Fruit fly (Drosophila melanogaster) whole organism, wandering third instar larva: ENCODE data around the gene fend.

Experiments used
- Abd-B ChIP-seq: fragments of >200 bp; optimal IDR thresholded peaks from 2 replicates; lab custom pipeline; 2017; ENCODE audit warnings: missing biosample characterization, missing genetic modification characterization
- CG32264 ChIP-seq: fragments of 200-800 bp; sonication (Bioruptor generic); optimal IDR thresholded peaks from 2 replicates; lab custom pipeline; 2016; ENCODE audit warnings: missing biosample characterization, missing genetic modification characterization
- CG9705 ChIP-seq: fragments of 200-800 bp; sonication (Bioruptor generic); optimal IDR thresholded peaks from 2 replicates; lab custom pipeline; 2018; ENCODE audit warnings: missing biosample characterization, mild to moderate bottlenecking, missing genetic modification characterization
- CrebA ChIP-seq: fragments of 200-800 bp; sonication (Bioruptor generic); optimal IDR thresholded peaks from 2 replicates; lab custom pipeline; 2016; ENCODE audit warnings: missing biosample characterization, mild to moderate bottlenecking, missing genetic modification characterization, borderline replicate concordance
- Dfd ChIP-seq: fragments of >200 bp; optimal IDR thresholded peaks from 2 replicates; lab custom pipeline; 2017; ENCODE audit warnings: missing biosample characterization, missing genetic modification characterization
- Dif ChIP-seq: fragments of 200-275, 200-300 bp; sonication (Bioruptor generic); optimal IDR thresholded peaks from 2 replicates; lab custom pipeline; 2018; ENCODE audit warnings: missing biosample characterization, missing genetic modification characterization; ENCODE audit not compliant: partially characterized antibody
- GATAd ChIP-seq: sonication (Bioruptor generic); optimal IDR thresholded peaks from 2 replicates; lab custom pipeline; 2016; ENCODE audit warnings: missing biosample characterization, missing genetic modification characterization
- HLH106 ChIP-seq: fragments of 200-800 bp; optimal IDR thresholded peaks from 3 replicates; lab custom pipeline; 2019; ENCODE audit warnings: missing biosample characterization, mild to moderate bottlenecking, missing genetic modification characterization, moderate library complexity
- Hnf4 ChIP-seq: fragments of 200-800 bp; sonication (Bioruptor generic); optimal IDR thresholded peaks from 2 replicates; lab custom pipeline; 2016; ENCODE audit warnings: missing biosample characterization, mild to moderate bottlenecking, missing genetic modification characterization
- Hr78 ChIP-seq: fragments of >200 bp; optimal IDR thresholded peaks from 2 replicates; lab custom pipeline; 2017; ENCODE audit warnings: missing biosample characterization, missing genetic modification characterization
- Mio ChIP-seq: sonication (Bioruptor generic); optimal IDR thresholded peaks from 2 replicates; lab custom pipeline; 2016; ENCODE audit warnings: missing biosample characterization, missing genetic modification characterization
- Myc ChIP-seq: fragments of >200 bp; optimal IDR thresholded peaks from 2 replicates; lab custom pipeline; 2017
- N ChIP-seq: fragments of >200 bp; optimal IDR thresholded peaks from 2 replicates; lab custom pipeline; 2018; ENCODE audit warnings: missing biosample characterization, missing external identifiers, missing genetic modification characterization
- OdsH ChIP-seq: fragments of 200-800 bp; sonication (Bioruptor generic); optimal IDR thresholded peaks from 2 replicates; lab custom pipeline; 2016; ENCODE audit warnings: missing biosample characterization, mild to moderate bottlenecking, missing genetic modification characterization
- Sp1 ChIP-seq: fragments of 200-800 bp; sonication (Bioruptor generic); optimal IDR thresholded peaks from 3 replicates; lab custom pipeline; 2019; ENCODE audit warnings: missing biosample characterization, mild to moderate bottlenecking, missing genetic modification characterization, moderate library complexity
- Vsx2 ChIP-seq: fragments of 200-300, 225-300 bp; sonication (Bioruptor generic); optimal IDR thresholded peaks from 2 replicates; lab custom pipeline; 2018; ENCODE audit warnings: missing biosample characterization, missing genetic modification characterization; ENCODE audit not compliant: partially characterized antibody
- br ChIP-seq: fragments of 200-800 bp; sonication (Bioruptor generic); optimal IDR thresholded peaks from 2 replicates; lab custom pipeline; 2016; ENCODE audit warnings: missing biosample characterization, missing genetic modification characterization
- brk ChIP-seq: fragments of 200-800 bp; sonication (Bioruptor generic); optimal IDR thresholded peaks from 2 replicates; lab custom pipeline; 2016; ENCODE audit warnings: missing biosample characterization, mild to moderate bottlenecking, missing genetic modification characterization
- dl ChIP-seq, 2 experiments: fragments of 175-275, 200-275 bp in 1 of 2; fragments of 200-275 bp in 1 of 2; sonication (Bioruptor generic); optimal IDR thresholded peaks; lab custom pipeline; 2018; ENCODE audit warnings: mild to moderate bottlenecking in 2 of 2, missing biosample characterization in 2 of 2, missing genetic modification characterization in 2 of 2, moderate library complexity in 2 of 2; ENCODE audit not compliant: partially characterized antibody in 2 of 2, insufficient read depth in 1 of 2
- dmrt93B ChIP-seq: fragments of 200-800 bp; sonication (Bioruptor generic); optimal IDR thresholded peaks from 2 replicates; lab custom pipeline; 2018; ENCODE audit warnings: missing biosample characterization, mild to moderate bottlenecking, missing genetic modification characterization
- dsf ChIP-seq: sonication (Bioruptor generic); optimal IDR thresholded peaks from 2 replicates; lab custom pipeline; 2016; ENCODE audit warnings: missing biosample characterization, missing genetic modification characterization, borderline replicate concordance
- ey ChIP-seq: fragments of 200-800 bp; sonication (Bioruptor generic); optimal IDR thresholded peaks from 2 replicates; lab custom pipeline; 2016; ENCODE audit warnings: missing biosample characterization, missing genetic modification characterization
- foxo ChIP-seq, 2 experiments: fragments of 200-800 bp; sonication (Bioruptor generic); optimal IDR thresholded peaks; 2 replicates in 1 of 2; 3 replicates in 1 of 2; lab custom pipeline; 2016 to 2017; ENCODE audit warnings: missing biosample characterization in 2 of 2, missing genetic modification characterization in 2 of 2
- fru ChIP-seq: fragments of 200-800 bp; sonication (Bioruptor generic); optimal IDR thresholded peaks from 3 replicates; lab custom pipeline; 2016; ENCODE audit warnings: missing biosample characterization, mild to moderate bottlenecking, missing genetic modification characterization
- h ChIP-seq: fragments of 200-800 bp; sonication (Bioruptor generic); optimal IDR thresholded peaks from 3 replicates; lab custom pipeline; 2016; ENCODE audit warnings: missing biosample characterization, mild to moderate bottlenecking, missing genetic modification characterization
- pan ChIP-seq: fragments of >200 bp; optimal IDR thresholded peaks from 2 replicates; lab custom pipeline; 2017
- psq ChIP-seq: fragments of 200-800 bp; sonication (Bioruptor generic); optimal IDR thresholded peaks from 3 replicates; lab custom pipeline; 2017; ENCODE audit warnings: missing biosample characterization, mild to moderate bottlenecking, missing genetic modification characterization, moderate library complexity
- rgr ChIP-seq: fragments of 200-800 bp; sonication (Bioruptor generic); optimal IDR thresholded peaks from 3 replicates; lab custom pipeline; 2016; ENCODE audit warnings: missing biosample characterization, mild to moderate bottlenecking, missing genetic modification characterization
- sage ChIP-seq: fragments of 200-800 bp; sonication (Bioruptor generic); optimal IDR thresholded peaks from 2 replicates; lab custom pipeline; 2016; ENCODE audit warnings: missing biosample characterization, mild to moderate bottlenecking, missing genetic modification characterization
- sv ChIP-seq: fragments of 200-800 bp; sonication (Bioruptor generic); optimal IDR thresholded peaks from 3 replicates; lab custom pipeline; 2016; ENCODE audit warnings: missing biosample characterization, missing genetic modification characterization
- tai ChIP-seq: sonication (Bioruptor generic); optimal IDR thresholded peaks from 2 replicates; lab custom pipeline; 2016; ENCODE audit warnings: missing biosample characterization, missing genetic modification characterization
- usp ChIP-seq: fragments of >200 bp; optimal IDR thresholded peaks from 2 replicates; lab custom pipeline; 2017; ENCODE audit warnings: missing biosample characterization, missing genetic modification characterization
- woc ChIP-seq: sonication (Bioruptor generic); optimal IDR thresholded peaks from 2 replicates; lab custom pipeline; 2016; ENCODE audit warnings: missing biosample characterization, mild to moderate bottlenecking, missing genetic modification characterization

fend gene

dm6 chrX:9120828-9121754 is 13.8 kb downstream of the fend start:
- TF ChIP-seq rgr (GFP tag; lab: Kevin White, UChicago) (peak; percentile 30), dsf (GFP tag; lab: Kevin White, UChicago) (no peak), sage (GFP tag; lab: Kevin White, UChicago) (no peak), Hr78 (GFP tag; lab: Kevin White, UChicago) (no peak), sv (GFP tag; lab: Kevin White, UChicago) (no peak), brk (GFP tag; lab: Kevin White, UChicago) (no peak), dl (GFP tag; optimal IDR thresholded peaks at IDR 0.05; lab: Kevin White, UChicago; ENCODE audit: insufficient read depth in 1 of 2, partially characterized antibody in 2 of 2) (no peak), Dif (GFP tag; lab: Kevin White, UChicago) (no peak), Hnf4 (GFP tag; lab: Kevin White, UChicago) (no peak), Vsx2 (GFP tag; lab: Kevin White, UChicago) (no peak), usp (GFP tag; lab: Kevin White, UChicago) (no peak), ey (GFP tag; lab: Kevin White, UChicago) (peak; percentile 30), woc (GFP tag; lab: Kevin White, UChicago) (peak; percentile 17), h (GFP tag; lab: Kevin White, UChicago) (peak; percentile 21), HLH106 (tag; lab: Kevin White, UChicago) (peak; percentile 26), dmrt93B (peak; percentile 7), OdsH (GFP tag; lab: Kevin White, UChicago) (peak; percentile 2), N (GFP tag; lab: Kevin White, UChicago) (no peak), foxo (GFP tag; optimal IDR thresholded peaks at IDR 0.05; lab: Kevin White, UChicago) (peak in 1 of 2 experiments; percentile 45), fru (GFP tag; lab: Kevin White, UChicago) (peak; percentile 49), CG9705 (no peak), CrebA (GFP tag; lab: Kevin White, UChicago) (no peak), psq (GFP tag; lab: Kevin White, UChicago) (no peak)

dm6 chrX:9119671-9120364 is 15.1 kb downstream of the fend start:
- TF ChIP-seq dsf (GFP tag; lab: Kevin White, UChicago): no peak

dm6 chrX:9118961-9119633 is 15.8 kb downstream of the fend start:
- TF ChIP-seq CG9705: no peak
- TF ChIP-seq brk (GFP tag; lab: Kevin White, UChicago): no peak
- no peak for TF ChIP-seq tai (GFP tag; lab: Kevin White, UChicago)
- no peak for TF ChIP-seq Vsx2 (GFP tag; lab: Kevin White, UChicago)
- no peak for TF ChIP-seq fru (GFP tag; lab: Kevin White, UChicago)
- TF ChIP-seq OdsH (GFP tag; lab: Kevin White, UChicago): no peak
- TF ChIP-seq Dif (GFP tag; lab: Kevin White, UChicago): no peak
- no peak for TF ChIP-seq pan (lab: Kevin White, UChicago)
- TF ChIP-seq Myc (lab: Kevin White, UChicago): no peak
- no peak for TF ChIP-seq GATAd (GFP tag; lab: Kevin White, UChicago)
- no peak for TF ChIP-seq Hr78 (GFP tag; lab: Kevin White, UChicago)
- TF ChIP-seq dl (GFP tag; optimal IDR thresholded peaks at IDR 0.05; lab: Kevin White, UChicago; ENCODE audit: insufficient read depth in 1 of 2, partially characterized antibody in 2 of 2): no peak
- TF ChIP-seq, all 38 proteins: peak for 0

- no peak for TF ChIP-seq Mio (GFP tag; lab: Kevin White, UChicago)
- no peak for TF ChIP-seq Dfd (GFP tag; lab: Kevin White, UChicago)
- TF ChIP-seq Myc (lab: Kevin White, UChicago): no peak
- TF ChIP-seq dl (GFP tag; optimal IDR thresholded peaks at IDR 0.05; lab: Kevin White, UChicago; ENCODE audit: insufficient read depth in 1 of 2, partially characterized antibody in 2 of 2): no peak
- TF ChIP-seq CrebA (GFP tag; lab: Kevin White, UChicago): no peak
- TF ChIP-seq OdsH (GFP tag; lab: Kevin White, UChicago): no peak
- TF ChIP-seq rgr (GFP tag; lab: Kevin White, UChicago): no peak
- no peak for TF ChIP-seq Abd-B (GFP tag; lab: Kevin White, UChicago)
- TF ChIP-seq Sp1 (GFP tag; lab: Kevin White, UChicago): no peak
- no peak for TF ChIP-seq br (GFP tag; lab: Kevin White, UChicago)
- TF ChIP-seq CG9705: no peak
- TF ChIP-seq sage (GFP tag; lab: Kevin White, UChicago): no peak
- TF ChIP-seq CG32264: no peak
- TF ChIP-seq woc (GFP tag; lab: Kevin White, UChicago): no peak
- TF ChIP-seq Vsx2 (GFP tag; lab: Kevin White, UChicago): no peak
- TF ChIP-seq dsf (GFP tag; lab: Kevin White, UChicago): no peak
- no peak for TF ChIP-seq h (GFP tag; lab: Kevin White, UChicago)
- TF ChIP-seq Dif (GFP tag; lab: Kevin White, UChicago): no peak
Observed at dm6 chrX:9117831-9118230, 17.1 kb downstream of the fend start.
